Worm (Caenorhabditis elegans) whole organism, L3 larva: ENCODE measurements around the gene F30H5.5.
A peak's percentile ranks its signal among the peaks of the same experiment; 100 is the strongest.

Experiments used
- R02D3.7 ChIP-seq: fragments of 150-350 bp; optimal IDR thresholded peaks from 2 replicates; lab custom pipeline; 2014; ENCODE audit warnings: missing biosample characterization, missing genetic modification characterization
- ZK546.5 ChIP-seq: sonication (generic microtip); optimal IDR thresholded peaks from 2 replicates; lab custom pipeline; 2017; ENCODE audit warnings: missing biosample characterization, missing genetic modification characterization
- aly-2 ChIP-seq: fragments of 150-350 bp; optimal IDR thresholded peaks from 2 replicates; lab custom pipeline; 2014; ENCODE audit warnings: missing biosample characterization, missing genetic modification characterization
- ama-1 ChIP-seq: fragments of 150-350 bp; optimal IDR thresholded peaks from 2 replicates; lab custom pipeline; 2018
- ceh-16 ChIP-seq: sonication (generic microtip); optimal IDR thresholded peaks from 2 replicates; lab custom pipeline; 2017; ENCODE audit warnings: missing biosample characterization, missing genetic modification characterization
- ceh-28 ChIP-seq: fragments of 150-350 bp; optimal IDR thresholded peaks from 2 replicates; lab custom pipeline; 2014; ENCODE audit warnings: missing biosample characterization, missing genetic modification reagents, missing genetic modification characterization
- ceh-82 ChIP-seq: fragments of 150-350 bp; optimal IDR thresholded peaks from 2 replicates; lab custom pipeline; 2014; ENCODE audit warnings: missing biosample characterization, missing genetic modification characterization
- ceh-9 ChIP-seq: sonication (generic microtip); optimal IDR thresholded peaks from 2 replicates; lab custom pipeline; 2018; ENCODE audit warnings: missing biosample characterization, missing genetic modification characterization
- daf-12 ChIP-seq: fragments of 150-350 bp; optimal IDR thresholded peaks from 2 replicates; lab custom pipeline; 2014; ENCODE audit warnings: missing biosample characterization, missing genetic modification reagents, missing genetic modification characterization
- egl-27 ChIP-seq: sonication (generic microtip); optimal IDR thresholded peaks from 4 replicates; lab custom pipeline; 2017; ENCODE audit warnings: missing biosample characterization, missing genetic modification reagents, missing genetic modification characterization
- egl-5 ChIP-seq: fragments of 150-350 bp; optimal IDR thresholded peaks from 2 replicates; lab custom pipeline; 2017; ENCODE audit warnings: missing biosample characterization, missing genetic modification reagents, missing genetic modification characterization, inconsistent platforms
- elt-1 ChIP-seq: fragments of 150-350 bp; optimal IDR thresholded peaks from 2 replicates; lab custom pipeline; 2014; ENCODE audit warnings: missing biosample characterization, missing genetic modification characterization
- elt-2 ChIP-seq: sonication (generic microtip); optimal IDR thresholded peaks from 2 replicates; lab custom pipeline; 2016; ENCODE audit warnings: missing genetic modification reagents, mild to moderate bottlenecking, missing genetic modification characterization, missing compliant biosample characterization
- elt-3 ChIP-seq, 3 experiments: fragments of 150-350 bp in 1 of 3; sonication (generic microtip) in 2 of 3; optimal IDR thresholded peaks; 2 replicates in 2 of 3; 4 replicates in 1 of 3; lab custom pipeline; 2014 to 2017; ENCODE audit warnings: missing biosample characterization in 3 of 3, missing genetic modification characterization in 3 of 3
- eor-1 ChIP-seq, 2 experiments: fragments of 150-350 bp; optimal IDR thresholded peaks; 2 replicates each; lab custom pipeline; 2014 to 2018; ENCODE audit warnings: missing biosample characterization in 2 of 2, missing genetic modification characterization in 2 of 2
- fkh-10 ChIP-seq: sonication (generic microtip); optimal IDR thresholded peaks from 2 replicates; lab custom pipeline; 2017; ENCODE audit warnings: missing biosample characterization, missing genetic modification reagents, missing genetic modification characterization
- fkh-2 ChIP-seq: fragments of 150-350 bp; optimal IDR thresholded peaks from 2 replicates; lab custom pipeline; 2014; ENCODE audit warnings: missing biosample characterization, missing genetic modification reagents, missing genetic modification characterization
- fos-1 ChIP-seq: fragments of 150-350 bp; optimal IDR thresholded peaks from 2 replicates; lab custom pipeline; 2014; ENCODE audit warnings: missing biosample characterization, missing genetic modification characterization
- hmg-11 ChIP-seq: sonication (generic microtip); optimal IDR thresholded peaks from 2 replicates; lab custom pipeline; 2016; ENCODE audit warnings: missing genetic modification characterization, missing compliant biosample characterization
- jun-1 ChIP-seq: fragments of 150-350 bp; optimal IDR thresholded peaks from 2 replicates; lab custom pipeline; 2014; ENCODE audit warnings: missing biosample characterization, missing genetic modification reagents, missing genetic modification characterization
- lin-15B ChIP-seq: fragments of 150-350 bp; optimal IDR thresholded peaks from 2 replicates; lab custom pipeline; 2014; ENCODE audit warnings: missing biosample characterization, missing genetic modification characterization
- lin-39 ChIP-seq: fragments of 150-350 bp; optimal IDR thresholded peaks from 2 replicates; lab custom pipeline; 2018; ENCODE audit warnings: missing biosample characterization, missing genetic modification reagents, missing genetic modification characterization
- lsy-12 ChIP-seq: sonication (generic microtip); optimal IDR thresholded peaks from 2 replicates; lab custom pipeline; 2016; ENCODE audit warnings: mild to moderate bottlenecking, missing genetic modification characterization, missing compliant biosample characterization
- mdl-1 ChIP-seq: fragments of 150-350 bp; optimal IDR thresholded peaks from 2 replicates; lab custom pipeline; 2014; ENCODE audit warnings: missing biosample characterization, missing genetic modification characterization
- mml-1 ChIP-seq: fragments of 150-350 bp; sonication (generic microtip); optimal IDR thresholded peaks from 3 replicates; lab custom pipeline; 2014; ENCODE audit warnings: missing biosample characterization, missing genetic modification characterization
- nfya-1 ChIP-seq: sonication (generic microtip); optimal IDR thresholded peaks from 2 replicates; lab custom pipeline; 2017; ENCODE audit warnings: missing genetic modification characterization, mild to moderate bottlenecking, missing compliant biosample characterization, antibody characterized with exemption, moderate library complexity; ENCODE audit not compliant: insufficient read depth
- nhr-11 ChIP-seq: fragments of 150-350 bp; optimal IDR thresholded peaks from 2 replicates; lab custom pipeline; 2014; ENCODE audit warnings: missing biosample characterization, missing genetic modification characterization
- nhr-12 ChIP-seq: fragments of 150-350 bp; optimal IDR thresholded peaks from 2 replicates; lab custom pipeline; 2014; ENCODE audit warnings: missing biosample characterization, missing genetic modification characterization
- nhr-23 ChIP-seq: fragments of 150-350 bp; optimal IDR thresholded peaks from 2 replicates; lab custom pipeline; 2014; ENCODE audit warnings: missing biosample characterization, missing genetic modification reagents, missing genetic modification characterization
- nhr-237 ChIP-seq: fragments of 150-350 bp; optimal IDR thresholded peaks from 2 replicates; lab custom pipeline; 2014; ENCODE audit warnings: missing biosample characterization, missing genetic modification characterization
- nhr-25 ChIP-seq: sonication (generic microtip); optimal IDR thresholded peaks from 2 replicates; lab custom pipeline; 2017; ENCODE audit warnings: missing biosample characterization, missing genetic modification characterization
- nhr-28 ChIP-seq: fragments of 150-350 bp; optimal IDR thresholded peaks from 2 replicates; lab custom pipeline; 2014; ENCODE audit warnings: missing biosample characterization, missing genetic modification characterization
- nhr-43 ChIP-seq: sonication (generic microtip); optimal IDR thresholded peaks from 2 replicates; lab custom pipeline; 2016; ENCODE audit warnings: mild to moderate bottlenecking, missing genetic modification characterization, missing compliant biosample characterization; ENCODE audit not compliant: poor library complexity, severe bottlenecking
- nhr-67 ChIP-seq: fragments of 150-350 bp; optimal IDR thresholded peaks from 2 replicates; lab custom pipeline; 2014; ENCODE audit warnings: missing biosample characterization, missing genetic modification characterization
- nhr-76 ChIP-seq: fragments of 150-350 bp; sonication (generic microtip); optimal IDR thresholded peaks from 5 replicates; lab custom pipeline; 2014; ENCODE audit warnings: missing biosample characterization, missing genetic modification characterization
- nhr-77 ChIP-seq: fragments of 150-350 bp; optimal IDR thresholded peaks from 2 replicates; lab custom pipeline; 2014; ENCODE audit warnings: missing biosample characterization, missing genetic modification characterization
- pha-4 ChIP-seq: fragments of 150-350 bp; optimal IDR thresholded peaks from 2 replicates; lab custom pipeline; 2014; ENCODE audit warnings: missing biosample characterization, missing genetic modification reagents, missing genetic modification characterization
- pqm-1 ChIP-seq: fragments of 150-350 bp; optimal IDR thresholded peaks from 2 replicates; lab custom pipeline; 2017; ENCODE audit warnings: missing biosample characterization, missing genetic modification characterization, inconsistent platforms
- sea-2 ChIP-seq: fragments of 150-350 bp; sonication (generic microtip); optimal IDR thresholded peaks from 4 replicates; lab custom pipeline; 2014; ENCODE audit warnings: missing biosample characterization, missing genetic modification reagents, missing genetic modification characterization
- skn-1 ChIP-seq: fragments of 150-350 bp; optimal IDR thresholded peaks from 2 replicates; lab custom pipeline; 2014; ENCODE audit warnings: missing biosample characterization, missing genetic modification characterization
- snpc-4 ChIP-seq: fragments of 150-350 bp; optimal IDR thresholded peaks from 2 replicates; lab custom pipeline; 2014; ENCODE audit warnings: missing biosample characterization, missing genetic modification characterization
- tbx-2 ChIP-seq: sonication (generic microtip); optimal IDR thresholded peaks from 2 replicates; lab custom pipeline; 2016; ENCODE audit warnings: mild to moderate bottlenecking, missing genetic modification characterization, missing compliant biosample characterization
- unc-39 ChIP-seq: sonication (generic microtip); optimal IDR thresholded peaks from 4 replicates; lab custom pipeline; 2017; ENCODE audit warnings: missing biosample characterization, missing genetic modification characterization
- unc-62 ChIP-seq: fragments of 150-350 bp; sonication (generic microtip); optimal IDR thresholded peaks from 4 replicates; lab custom pipeline; 2014; ENCODE audit warnings: missing biosample characterization, missing genetic modification reagents, missing genetic modification characterization
- zag-1 ChIP-seq: fragments of 150-350 bp; optimal IDR thresholded peaks from 2 replicates; lab custom pipeline; 2014; ENCODE audit warnings: missing biosample characterization, missing genetic modification characterization
- ztf-11 ChIP-seq: fragments of 150-350 bp; optimal IDR thresholded peaks from 2 replicates; lab custom pipeline; 2014; ENCODE audit warnings: missing biosample characterization, missing genetic modification characterization
- ztf-4 ChIP-seq: fragments of 150-350 bp; optimal IDR thresholded peaks from 2 replicates; lab custom pipeline; 2014; ENCODE audit warnings: missing biosample characterization, missing genetic modification characterization

Gene F30H5.5

ce11 chrIII:491090-491597, 2.6 kb downstream of the F30H5.5 start, which contains the start of gene unc-45:
unc-45 (plus strand) TSS chrIII:491547.
- TF ChIP-seq zag-1 (tag; lab: Kevin White, UChicago) = no peak
- TF ChIP-seq nhr-25 = no peak
- TF ChIP-seq pha-4 (tag; lab: Kevin White, UChicago) = peak; percentile 63
- no peak for TF ChIP-seq ceh-28 (tag; lab: Kevin White, UChicago)
- no peak for TF ChIP-seq lsy-12
- peak; percentile 67 for TF ChIP-seq nfya-1 (tag; lab: Kevin White, UChicago)
- no peak for TF ChIP-seq sea-2 (GFP tag; lab: Kevin White, UChicago)
- no peak for TF ChIP-seq nhr-11 (tag; lab: Kevin White, UChicago)
- TF ChIP-seq lin-39 (tag; lab: Kevin White, UChicago) = no peak
- TF ChIP-seq nhr-23 = peak; percentile 24
- TF ChIP-seq pqm-1 (tag; lab: Kevin White, UChicago) = no peak
- TF ChIP-seq snpc-4 (tag; lab: Kevin White, UChicago) = no peak
- TF ChIP-seq ceh-9 (tag; lab: Kevin White, UChicago) = no peak
- TF ChIP-seq lin-15B = peak; percentile 48
- no peak for TF ChIP-seq ama-1

ce11 chrIII:502583-502982, 14.0 kb downstream of the F30H5.5 start:
- no peak for TF ChIP-seq nhr-237 (tag; lab: Kevin White, UChicago)
- no peak for TF ChIP-seq nfya-1 (tag; lab: Kevin White, UChicago)
- no peak for TF ChIP-seq ZK546.5
- TF ChIP-seq pha-4 (tag; lab: Kevin White, UChicago) = peak; percentile 82
- peak; percentile 93 for TF ChIP-seq hmg-11 (tag; lab: Kevin White, UChicago)
- peak; percentile 63 for TF ChIP-seq elt-2 (tag; lab: Kevin White, UChicago)
- peak in 1 of 3 experiments; percentile 58 for TF ChIP-seq elt-3 (tag; optimal IDR thresholded peaks at IDR 0.05; lab: Kevin White, UChicago)
- TF ChIP-seq nhr-67 (tag; lab: Kevin White, UChicago) = no peak
- TF ChIP-seq nhr-43 (tag; lab: Kevin White, UChicago) = peak; percentile 89
- peak; percentile 17 for TF ChIP-seq ama-1
- TF ChIP-seq nhr-11 (tag; lab: Kevin White, UChicago) = no peak
- TF ChIP-seq ceh-28 (tag; lab: Kevin White, UChicago) = no peak
- TF ChIP-seq ceh-9 (tag; lab: Kevin White, UChicago) = no peak
- TF ChIP-seq pqm-1 (tag; lab: Kevin White, UChicago) = peak; percentile 47
- no peak for TF ChIP-seq fos-1 (tag; lab: Kevin White, UChicago)
- TF ChIP-seq ceh-16 (tag; lab: Kevin White, UChicago) = no peak
- TF ChIP-seq tbx-2 (tag; lab: Kevin White, UChicago) = peak; percentile 80
- TF ChIP-seq fkh-10 (GFP tag; lab: Kevin White, UChicago) = no peak
- no peak for TF ChIP-seq mdl-1 (tag; lab: Kevin White, UChicago)
- peak; percentile 57 for TF ChIP-seq snpc-4 (tag; lab: Kevin White, UChicago)
- TF ChIP-seq lsy-12 = peak; percentile 66
- TF ChIP-seq lin-39 (tag; lab: Kevin White, UChicago) = peak; percentile 95
- TF ChIP-seq elt-1 = no peak
- no peak for TF ChIP-seq sea-2 (GFP tag; lab: Kevin White, UChicago)
- peak; percentile 67 for TF ChIP-seq skn-1
- TF ChIP-seq egl-5 (tag; lab: Kevin White, UChicago) = peak; percentile 80
- TF ChIP-seq aly-2 (tag; lab: Kevin White, UChicago) = no peak
- TF ChIP-seq mml-1 = no peak
- TF ChIP-seq eor-1 (tag; optimal IDR thresholded peaks at IDR 0.05; lab: Kevin White, UChicago) = no peak
- no peak for TF ChIP-seq unc-39
- TF ChIP-seq lin-15B = peak; percentile 23
- TF ChIP-seq ztf-4 (tag; lab: Kevin White, UChicago) = no peak
- TF ChIP-seq fkh-2 (tag; lab: Kevin White, UChicago) = no peak
- no peak for TF ChIP-seq jun-1
- TF ChIP-seq nhr-76 = no peak
- TF ChIP-seq nhr-25 = no peak
- no peak for TF ChIP-seq ztf-11 (tag; lab: Kevin White, UChicago)
- no peak for TF ChIP-seq zag-1 (tag; lab: Kevin White, UChicago)
- peak; percentile 24 for TF ChIP-seq egl-27 (tag; lab: Kevin White, UChicago)
- TF ChIP-seq R02D3.7 (tag; lab: Kevin White, UChicago) = peak; percentile 2
- no peak for TF ChIP-seq daf-12 (tag; lab: Kevin White, UChicago)
- peak; percentile 72 for TF ChIP-seq nhr-23
- TF ChIP-seq nhr-28 = no peak
- TF ChIP-seq ceh-82 (tag; lab: Kevin White, UChicago) = peak; percentile 9
- no peak for TF ChIP-seq unc-62 (GFP tag; lab: Kevin White, UChicago)
- no peak for TF ChIP-seq nhr-12 (tag; lab: Kevin White, UChicago)
- TF ChIP-seq nhr-77 (tag; lab: Kevin White, UChicago) = peak; percentile 29
